Fruit fly (Drosophila melanogaster) whole organism, pupa: ENCODE measurements around the gene skd.

ENCODE experiments used
- CG13204 ChIP-seq: fragments of 200-800 bp; sonication (Bioruptor generic); optimal IDR thresholded peaks from 2 replicates; lab custom pipeline; 2018; ENCODE audit warnings: missing biosample characterization, mild to moderate bottlenecking, missing genetic modification characterization, moderate library complexity
- CG14655 ChIP-seq: fragments of 200-800 bp; sonication (Bioruptor generic); optimal IDR thresholded peaks from 3 replicates; lab custom pipeline; 2017; ENCODE audit warnings: mild to moderate bottlenecking, missing biosample characterization, missing genetic modification reagents, missing genetic modification characterization
- CG17806 ChIP-seq: fragments of 200-800 bp; sonication (Bioruptor generic); optimal IDR thresholded peaks from 2 replicates; lab custom pipeline; 2018; ENCODE audit warnings: missing biosample characterization, mild to moderate bottlenecking, missing genetic modification characterization, moderate library complexity
- CG32121 ChIP-seq: fragments of 200-800 bp; sonication (Bioruptor generic); IDR thresholded peaks from 2 replicates; pipeline ENCODE4 v1.3.6; 2022; ENCODE audit warnings: missing biosample characterization, missing genetic modification characterization
- CG8301 ChIP-seq: fragments of 200-800 bp; sonication (Bioruptor generic); optimal IDR thresholded peaks from 2 replicates; lab custom pipeline; 2018; ENCODE audit warnings: missing biosample characterization, mild to moderate bottlenecking, missing genetic modification characterization
- EcR ChIP-seq: fragments of 200-800 bp; sonication (Bioruptor generic); optimal IDR thresholded peaks from 3 replicates; lab custom pipeline; 2019; ENCODE audit warnings: missing biosample characterization, missing genetic modification characterization, mild to moderate bottlenecking, moderate library complexity, missing genetic modification reagents
- Pif1A ChIP-seq: fragments of 200-800 bp; sonication (Bioruptor generic); optimal IDR thresholded peaks from 3 replicates; lab custom pipeline; 2016; ENCODE audit warnings: missing biosample characterization, missing genetic modification characterization
- Pif1B ChIP-seq: fragments of 200-800 bp; sonication (Bioruptor generic); optimal IDR thresholded peaks from 3 replicates; lab custom pipeline; 2016; ENCODE audit warnings: missing biosample characterization, missing genetic modification characterization
- Snoo ChIP-seq: fragments of 200-800 bp; sonication (Bioruptor generic); optimal IDR thresholded peaks from 3 replicates; lab custom pipeline; 2017; ENCODE audit warnings: missing biosample characterization, mild to moderate bottlenecking, missing genetic modification characterization, inconsistent platforms
- gl ChIP-seq: fragments of 200-800 bp; sonication (Bioruptor generic); optimal IDR thresholded peaks from 2 replicates; lab custom pipeline; 2018; ENCODE audit warnings: missing biosample characterization, mild to moderate bottlenecking, missing genetic modification characterization
- rn ChIP-seq: fragments of 200-800 bp; sonication (Bioruptor generic); IDR thresholded peaks from 2 replicates; pipeline ENCODE4 v1.3.6; 2022; ENCODE audit warnings: missing biosample characterization, missing genetic modification characterization

dm6 chr3L:20986929-20987363 is 40.3 kb downstream of the skd start:
- TF ChIP-seq EcR (GFP tag; lab: Kevin White, UChicago) (no peak), rn (no peak; the same call in 1 of the 2 replicates), CG17806 (peak; percentile 83), Pif1B (GFP tag; lab: Kevin White, UChicago) (no peak), Snoo (peak; percentile 59), Pif1A (GFP tag; lab: Kevin White, UChicago) (peak; percentile 22), CG8301 (peak; percentile 81), CG32121 (GFP tag; lab: Robert Waterston, UW) (0 out of 2 replicates have a peak, but pooled peaks have one; percentile 16), CG14655 (peak; percentile 88), gl (tag; lab: Kevin White, UChicago) (no peak), CG13204 (GFP tag; lab: Kevin White, UChicago) (no peak)
